Worm (Caenorhabditis elegans) whole organism, L3 larva: ENCODE results near the gene sre-32.

Experiments used
- egl-5 ChIP-seq: fragments of 150-350 bp; optimal IDR thresholded peaks from 2 replicates; lab custom pipeline; 2017; ENCODE audit warnings: missing biosample characterization, missing genetic modification reagents, missing genetic modification characterization, inconsistent platforms
- fkh-10 ChIP-seq: sonication (generic microtip); optimal IDR thresholded peaks from 2 replicates; lab custom pipeline; 2017; ENCODE audit warnings: missing biosample characterization, missing genetic modification reagents, missing genetic modification characterization
- lin-15B ChIP-seq: fragments of 150-350 bp; optimal IDR thresholded peaks from 2 replicates; lab custom pipeline; 2014; ENCODE audit warnings: missing biosample characterization, missing genetic modification characterization
- nhr-25 ChIP-seq: sonication (generic microtip); optimal IDR thresholded peaks from 2 replicates; lab custom pipeline; 2017; ENCODE audit warnings: missing biosample characterization, missing genetic modification characterization
- nhr-77 ChIP-seq: fragments of 150-350 bp; optimal IDR thresholded peaks from 2 replicates; lab custom pipeline; 2014; ENCODE audit warnings: missing biosample characterization, missing genetic modification characterization
- pqm-1 ChIP-seq: fragments of 150-350 bp; optimal IDR thresholded peaks from 2 replicates; lab custom pipeline; 2017; ENCODE audit warnings: missing biosample characterization, missing genetic modification characterization, inconsistent platforms
- snpc-4 ChIP-seq: fragments of 150-350 bp; optimal IDR thresholded peaks from 2 replicates; lab custom pipeline; 2014; ENCODE audit warnings: missing biosample characterization, missing genetic modification characterization
- unc-62 ChIP-seq: fragments of 150-350 bp; sonication (generic microtip); optimal IDR thresholded peaks from 4 replicates; lab custom pipeline; 2014; ENCODE audit warnings: missing biosample characterization, missing genetic modification reagents, missing genetic modification characterization

ce11 chrII:12471138-12471855 is 14.8 kb upstream of the sre-32 start, which contains the start of the genes F15A4.5 and phat-8:
- no peak for TF ChIP-seq pqm-1 (tag; lab: Kevin White, UChicago)
- no peak for TF ChIP-seq fkh-10 (GFP tag; lab: Kevin White, UChicago)
- TF ChIP-seq nhr-25 (tag; lab: Kevin White, UChicago), result no peak
- TF ChIP-seq nhr-77 (tag; lab: Kevin White, UChicago), result no peak
- TF ChIP-seq egl-5 (tag; lab: Kevin White, UChicago), result no peak
- no peak for TF ChIP-seq unc-62
- TF ChIP-seq snpc-4 (tag; lab: Kevin White, UChicago), result no peak
- no peak for TF ChIP-seq lin-15B (tag; lab: Kevin White, UChicago)
